Fruit fly (Drosophila melanogaster) whole organism: Measurements from ENCODE around the gene CG31778.

Source experiments
- CG8478 ChIP-seq: fragments of >200 bp; optimal IDR thresholded peaks from 2 replicates; lab custom pipeline; 2018; ENCODE audit warnings: inconsistent platforms
- pan ChIP-seq: fragments of >200 bp; optimal IDR thresholded peaks from 2 replicates; lab custom pipeline; 2017
- psq ChIP-seq: fragments of >200 bp; optimal IDR thresholded peaks from 2 replicates; lab custom pipeline; 2017
- usp ChIP-seq: fragments of >200 bp; optimal IDR thresholded peaks from 2 replicates; lab custom pipeline; 2017; ENCODE audit warnings: missing biosample characterization, missing genetic modification characterization, mixed read lengths

DNA sequence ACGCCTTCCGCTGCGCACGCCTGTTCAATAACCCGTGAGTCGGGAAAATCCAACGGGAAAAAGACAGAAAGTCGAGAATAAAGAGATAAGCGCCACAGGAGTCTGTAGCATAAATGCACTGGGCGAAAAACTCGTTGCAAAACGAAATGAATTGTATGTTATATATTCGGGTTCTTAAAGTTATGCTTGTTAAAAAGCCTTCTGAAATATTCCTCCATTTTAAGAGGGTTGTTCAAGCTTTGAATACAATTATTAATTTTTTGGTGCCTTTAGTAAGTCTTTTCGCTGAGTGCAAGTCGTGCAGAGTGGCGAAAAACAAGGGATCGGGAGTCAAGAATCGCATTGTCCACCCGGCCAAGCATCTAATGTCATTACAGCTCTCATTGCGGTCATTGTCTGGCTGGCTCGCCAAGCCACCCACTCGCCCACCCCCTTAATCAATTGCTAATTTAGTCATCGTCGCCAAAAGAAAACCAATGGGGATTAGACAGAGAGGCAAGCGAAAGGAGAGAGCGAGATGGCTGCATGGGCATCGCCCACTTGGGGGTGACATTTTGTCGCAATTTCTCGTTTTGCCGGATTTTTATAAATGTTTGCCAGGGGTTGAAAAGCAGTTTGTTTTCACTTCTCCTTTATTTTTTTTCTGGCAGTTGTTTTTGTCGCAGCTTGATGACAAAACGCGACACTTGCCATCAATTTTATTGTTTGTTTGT, 20.0 kb downstream of the CG31778 start:
- no peak for TF ChIP-seq psq (lab: Kevin White, UChicago)
- TF ChIP-seq pan (lab: Kevin White, UChicago), result no peak
- TF ChIP-seq CG8478 (lab: Kevin White, UChicago), result no peak
- no peak for TF ChIP-seq usp (GFP tag; lab: Kevin White, UChicago)
